Worm (Caenorhabditis elegans): ENCODE results near the gene F10G2.10.

- TF ChIP-seq skn-1 (tag; optimal IDR thresholded peaks at IDR 0.05) = no peak
- TF ChIP-seq nhr-237 (tag; optimal IDR thresholded peaks at IDR 0.05) = no peak
- no peak for TF ChIP-seq peb-1 (tag; optimal IDR thresholded peaks at IDR 0.05)
- TF ChIP-seq egl-27 (tag; optimal IDR thresholded peaks at IDR 0.05) = no peak
- TF ChIP-seq snpc-4 (tag; optimal IDR thresholded peaks at IDR 0.05) = no peak
- no peak for TF ChIP-seq aly-2 (tag; optimal IDR thresholded peaks at IDR 0.05)
- no peak for TF ChIP-seq Y55F3AM.14 (GFP tag; optimal IDR thresholded peaks at IDR 0.05)
- no peak for TF ChIP-seq unc-39 (tag; optimal IDR thresholded peaks at IDR 0.05)
Measured at ce11 chrV:7295270-7295669, 26.7 kb upstream of the F10G2.10 start, which contains the start of gene F07G11.4.

All from whole organism, L2 larva.